Worm (Caenorhabditis elegans): Measurements from ENCODE around the gene arx-5.

The arx-5 gene

ce11 chrIII:12829068-12829467 lies 11.2 kb upstream of the arx-5 start, which contains the start of gene Y37D8A.3:
Gene Y37D8A.3, plus strand, starts transcription at chrIII:12829368.
- no peak for TF ChIP-seq unc-62 (GFP tag; optimal IDR thresholded peaks at IDR 0.05)

- no peak for TF ChIP-seq unc-62 (GFP tag; optimal IDR thresholded peaks at IDR 0.05)
Observed at ce11 chrIII:12822608-12823261, 4.8 kb upstream of the arx-5 start.

ce11 chrIII:12821331-12821730 lies 3.4 kb upstream of the arx-5 start:
- no peak for TF ChIP-seq unc-62 (GFP tag; optimal IDR thresholded peaks at IDR 0.05)

- TF ChIP-seq unc-62 (GFP tag; optimal IDR thresholded peaks at IDR 0.05): no peak
Observed at ce11 chrIII:12819909-12820308, 2.0 kb upstream of the arx-5 start, which contains the start of the genes Y37D8A.2 and Y37D8A.25. Gene Y37D8A.2, plus strand, starts transcription at chrIII:12820193. Gene Y37D8A.25, minus strand, starts transcription at chrIII:12820253.

ce11 chrIII:12819148-12819547 lies 1.2 kb upstream of the arx-5 start:
- TF ChIP-seq unc-62 (GFP tag; optimal IDR thresholded peaks at IDR 0.05): no peak

- TF ChIP-seq unc-62 (GFP tag; optimal IDR thresholded peaks at IDR 0.05): no peak
Observed at ce11 chrIII:12813193-12813592, 4.7 kb downstream of the arx-5 start, which contains the start of gene BE10.4. Gene BE10.4, plus strand, starts transcription at chrIII:12813493.

- no peak for TF ChIP-seq unc-62 (GFP tag; optimal IDR thresholded peaks at IDR 0.05)
Observed at ce11 chrIII:12807726-12808125, 10.2 kb downstream of the arx-5 start, which contains the start of gene BE10.3. Gene BE10.3, plus strand, starts transcription at chrIII:12808026.

- no peak for TF ChIP-seq unc-62 (GFP tag; optimal IDR thresholded peaks at IDR 0.05)
Observed at ce11 chrIII:12806712-12807111, 11.2 kb downstream of the arx-5 start, which contains the start of gene BE10.5. Gene BE10.5, minus strand, starts transcription at chrIII:12806812.

ce11 chrIII:12800529-12800928 lies 17.4 kb downstream of the arx-5 start:
- no peak for TF ChIP-seq unc-62 (GFP tag; optimal IDR thresholded peaks at IDR 0.05)

- no peak for TF ChIP-seq unc-62 (GFP tag; optimal IDR thresholded peaks at IDR 0.05)
Observed at ce11 chrIII:12798469-12798868, 19.4 kb downstream of the arx-5 start, which contains the start of gene agmo-1. Gene agmo-1, minus strand, starts transcription at chrIII:12798569.

ce11 chrIII:12794200-12794599 lies 23.7 kb downstream of the arx-5 start:
- TF ChIP-seq unc-62 (GFP tag; optimal IDR thresholded peaks at IDR 0.05): no peak

ce11 chrIII:12789420-12789819 lies 28.5 kb downstream of the arx-5 start, which contains the start of gene BE10.1:
Gene BE10.1, minus strand, starts transcription at chrIII:12789520.
- TF ChIP-seq unc-62 (GFP tag; optimal IDR thresholded peaks at IDR 0.05): no peak

ce11 chrIII:12788239-12788638 lies 29.7 kb downstream of the arx-5 start:
- TF ChIP-seq unc-62 (GFP tag; optimal IDR thresholded peaks at IDR 0.05): no peak

ce11 chrIII:12785427-12785826 lies 32.5 kb downstream of the arx-5 start:
- TF ChIP-seq unc-62 (GFP tag; optimal IDR thresholded peaks at IDR 0.05): no peak

ce11 chrIII:12784854-12785253 lies 33.0 kb downstream of the arx-5 start, which contains the start of gene lgc-37:
Gene lgc-37, plus strand, starts transcription at chrIII:12785154.
- TF ChIP-seq unc-62 (GFP tag; optimal IDR thresholded peaks at IDR 0.05): no peak

ce11 chrIII:12783878-12784277 lies 34.0 kb downstream of the arx-5 start:
- no peak for TF ChIP-seq unc-62 (GFP tag; optimal IDR thresholded peaks at IDR 0.05)

ce11 chrIII:12779676-12780337 lies 38.1 kb downstream of the arx-5 start, which contains the start of gene gab-1:
Gene gab-1, minus strand, starts transcription at chrIII:12779726.
- no peak for TF ChIP-seq unc-62 (GFP tag; optimal IDR thresholded peaks at IDR 0.05)
